5 fruit fly cellular contexts compared by ENCODE assay signal in genomic region chr3R:21180391-21180796, dm6.
TF ChIP-seq lines count a peak whose summit lies in the region.

No protein-coding gene starts in this region.

- no peak for TF ChIP-seq CTCF in whole organism, embryonic (GFP tag; optimal IDR thresholded peaks at IDR 0.05; lab: Kevin White, UChicago)

TF ChIP-seq in whole organism, adult, 20 proteins besides CTCF, POLR2A, EP300 and RAD21 (continues in another document):
- TF ChIP-seq CG7101 (tag; optimal IDR thresholded peaks at IDR 0.05; lab: Kevin White, UChicago) (peak; percentile 56), CG11617 (GFP tag; optimal IDR thresholded peaks at IDR 0.05; lab: Kevin White, UChicago) (peak; percentile 65), toe (GFP tag; optimal IDR thresholded peaks at IDR 0.05; lab: Kevin White, UChicago) (peak; percentile 3), CG7045 (GFP tag; optimal IDR thresholded peaks at IDR 0.05; lab: Kevin White, UChicago) (peak; percentile 44), CG12768 (GFP tag; optimal IDR thresholded peaks at IDR 0.05; lab: Kevin White, UChicago) (peak; percentile 85), Clk (GFP tag; optimal IDR thresholded peaks at IDR 0.05; lab: Kevin White, UChicago) (peak; percentile 26), pad (GFP tag; optimal IDR thresholded peaks at IDR 0.05; lab: Kevin White, UChicago) (no peak), CG5204 (GFP tag; optimal IDR thresholded peaks at IDR 0.05; lab: Kevin White, UChicago) (no peak), CG14711 (tag; optimal IDR thresholded peaks at IDR 0.05; lab: Kevin White, UChicago) (peak; percentile 50), bab1 (GFP tag; optimal IDR thresholded peaks at IDR 0.05; lab: Kevin White, UChicago) (no peak), Hr96 (GFP tag; optimal IDR thresholded peaks at IDR 0.05; lab: Kevin White, UChicago) (peak; percentile 38), CG33017 (tag; optimal IDR thresholded peaks at IDR 0.05; lab: Kevin White, UChicago) (peak; percentile 48), kay (GFP tag; lab: Kevin White, UChicago; ENCODE audit: borderline replicate concordance) (peak; percentile 84), cic (GFP tag; optimal IDR thresholded peaks at IDR 0.05; lab: Kevin White, UChicago) (peak; percentile 77), CG1620 (GFP tag; optimal IDR thresholded peaks at IDR 0.05; lab: Kevin White, UChicago) (no peak), Crg-1 (GFP tag; optimal IDR thresholded peaks at IDR 0.05; lab: Kevin White, UChicago) (no peak), cnc (optimal IDR thresholded peaks at IDR 0.05; lab: Kevin White, UChicago) (no peak), ovo (GFP tag; optimal IDR thresholded peaks at IDR 0.05; lab: Kevin White, UChicago) (no peak)

TF ChIP-seq in whole organism, embryonic, 481 proteins besides CTCF, POLR2A, EP300 and RAD21 (continues in another document):
- TF ChIP-seq twi (tag; optimal IDR thresholded peaks at IDR 0.05; lab: Kevin White, UChicago) (no peak), Sox102F (GFP tag; optimal IDR thresholded peaks at IDR 0.05; lab: Kevin White, UChicago) (peak; percentile 21), pros (GFP tag; optimal IDR thresholded peaks at IDR 0.05; lab: Kevin White, UChicago) (no peak), exex (tag; optimal IDR thresholded peaks at IDR 0.05; lab: Kevin White, UChicago) (no peak), CG11695 (GFP tag; IDR thresholded peaks at IDR 0.05; lab: Robert Waterston, UW) (0 out of 3 replicates have a peak, but pooled peaks have one; percentile 31), CG11504 (tag; optimal IDR thresholded peaks at IDR 0.05; lab: Kevin White, UChicago) (peak; percentile 9), Dbx (GFP tag; IDR thresholded peaks at IDR 0.05; lab: Robert Waterston, UW) (no peak), sna (GFP tag; IDR thresholded peaks at IDR 0.05; lab: Robert Waterston, UW; ENCODE audit: partially characterized antibody) (no peak), MESR4 (GFP tag; optimal IDR thresholded peaks at IDR 0.05; lab: Kevin White, UChicago) (no peak), Awh (GFP tag; IDR thresholded peaks at IDR 0.05; lab: Robert Waterston, UW) (no peak), cato (GFP tag; optimal IDR thresholded peaks at IDR 0.05; lab: Kevin White, UChicago; ENCODE audit: borderline replicate concordance) (no peak), crp (GFP tag; optimal IDR thresholded peaks at IDR 0.05; lab: Kevin White, UChicago) (peak in 1 of 2 experiments; percentile 22), CG7372 (GFP tag; IDR thresholded peaks at IDR 0.05; lab: Robert Waterston, UW) (peak; percentile 72), CG7556 (GFP tag; optimal IDR thresholded peaks at IDR 0.05; lab: Kevin White, UChicago) (peak; percentile 4), dmrt99B (tag; optimal IDR thresholded peaks at IDR 0.05; lab: Kevin White, UChicago) (peak; percentile 16), CG6854 (GFP tag; optimal IDR thresholded peaks at IDR 0.05; lab: Kevin White, UChicago) (no peak), CG2889 (GFP tag; IDR thresholded peaks at IDR 0.05; lab: Robert Waterston, UW) (no peak), sc (optimal IDR thresholded peaks at IDR 0.05; lab: Kevin White, UChicago) (no peak), sc (GFP tag; optimal IDR thresholded peaks at IDR 0.05; lab: Kevin White, UChicago) (no peak)

TF ChIP-seq in whole organism, prepupa, 60 proteins besides CTCF, POLR2A, EP300 and RAD21 (continues in another document):
- peak; percentile 57 for TF ChIP-seq CG15336 (GFP tag; IDR thresholded peaks at IDR 0.05; lab: Robert Waterston, UW)
- no peak for TF ChIP-seq ss (GFP tag; optimal IDR thresholded peaks at IDR 0.05; lab: Kevin White, UChicago)
- TF ChIP-seq CG3032 (tag; optimal IDR thresholded peaks at IDR 0.05; lab: Kevin White, UChicago), result no peak
- TF ChIP-seq eg (GFP tag; IDR thresholded peaks at IDR 0.05; lab: Robert Waterston, UW), result peak; percentile 40; the same call in 2 of the 3 replicates
- peak; percentile 14 for TF ChIP-seq topi (GFP tag; optimal IDR thresholded peaks at IDR 0.05; lab: Kevin White, UChicago)
- peak; percentile 26 for TF ChIP-seq cyc (GFP tag; optimal IDR thresholded peaks at IDR 0.05; lab: Kevin White, UChicago)
- no peak for TF ChIP-seq CG6792 (GFP tag; optimal IDR thresholded peaks at IDR 0.05; lab: Kevin White, UChicago)
- TF ChIP-seq CG16779 (tag; optimal IDR thresholded peaks at IDR 0.05; lab: Kevin White, UChicago), result no peak
- no peak for TF ChIP-seq CG7368 (GFP tag; optimal IDR thresholded peaks at IDR 0.05; lab: Kevin White, UChicago)
- peak; percentile 11 for TF ChIP-seq CG6854 (GFP tag; optimal IDR thresholded peaks at IDR 0.05; lab: Kevin White, UChicago)
- no peak for TF ChIP-seq Ets96B (tag; optimal IDR thresholded peaks at IDR 0.05; lab: Kevin White, UChicago)
- no peak for TF ChIP-seq CG11902 (GFP tag; optimal IDR thresholded peaks at IDR 0.05; lab: Kevin White, UChicago)
- TF ChIP-seq Sox102F (GFP tag; optimal IDR thresholded peaks at IDR 0.05; lab: Kevin White, UChicago), result no peak
- TF ChIP-seq net (GFP tag; optimal IDR thresholded peaks at IDR 0.05; lab: Kevin White, UChicago), result no peak
- no peak for TF ChIP-seq CG8319 (GFP tag; optimal IDR thresholded peaks at IDR 0.05; lab: Kevin White, UChicago)
- no peak for TF ChIP-seq Lpt (GFP tag; optimal IDR thresholded peaks at IDR 0.05; lab: Kevin White, UChicago)
- TF ChIP-seq Eip78C (GFP tag; lab: Kevin White, UChicago), result peak; percentile 84
- no peak for TF ChIP-seq CG6276 (GFP tag; optimal IDR thresholded peaks at IDR 0.05; lab: Kevin White, UChicago)
- TF ChIP-seq spab (GFP tag; optimal IDR thresholded peaks at IDR 0.05; lab: Kevin White, UChicago), result no peak
- no peak for TF ChIP-seq CG6808 (GFP tag; optimal IDR thresholded peaks at IDR 0.05; lab: Kevin White, UChicago)
- peak; percentile 31 for TF ChIP-seq Hr4 (GFP tag; optimal IDR thresholded peaks at IDR 0.05; lab: Kevin White, UChicago)

TF ChIP-seq in whole organism, pupa, 21 proteins besides CTCF, POLR2A, EP300 and RAD21:
- TF ChIP-seq CG4496 (GFP tag; IDR thresholded peaks at IDR 0.05; lab: Robert Waterston, UW) (peak; percentile 36; the same call in 1 of the 3 replicates), CG15710 (tag; optimal IDR thresholded peaks at IDR 0.05; lab: Kevin White, UChicago) (no peak)

TF ChIP-seq in whole organism, wandering third instar larva, 38 proteins besides CTCF, POLR2A, EP300 and RAD21:
- TF ChIP-seq dl (GFP tag; optimal IDR thresholded peaks at IDR 0.05; lab: Kevin White, UChicago; ENCODE audit: insufficient read depth in 1 of 2, partially characterized antibody in 2 of 2) (peak in 1 of 2 experiments; percentile 16), pan (optimal IDR thresholded peaks at IDR 0.05; lab: Kevin White, UChicago) (no peak), Abd-B (GFP tag; optimal IDR thresholded peaks at IDR 0.05; lab: Kevin White, UChicago) (no peak), rgr (GFP tag; optimal IDR thresholded peaks at IDR 0.05; lab: Kevin White, UChicago) (peak; percentile 13), OdsH (GFP tag; optimal IDR thresholded peaks at IDR 0.05; lab: Kevin White, UChicago) (peak; percentile 47), dsf (GFP tag; optimal IDR thresholded peaks at IDR 0.05; lab: Kevin White, UChicago; ENCODE audit: borderline replicate concordance) (no peak), Jra (GFP tag; optimal IDR thresholded peaks at IDR 0.05; lab: Kevin White, UChicago) (peak; percentile 13), woc (GFP tag; optimal IDR thresholded peaks at IDR 0.05; lab: Kevin White, UChicago) (no peak), Vsx2 (GFP tag; optimal IDR thresholded peaks at IDR 0.05; lab: Kevin White, UChicago; ENCODE audit: partially characterized antibody) (no peak), Hnf4 (GFP tag; optimal IDR thresholded peaks at IDR 0.05; lab: Kevin White, UChicago) (peak; percentile 4), dmrt93B (GFP tag; optimal IDR thresholded peaks at IDR 0.05; lab: Kevin White, UChicago) (no peak), foxo (GFP tag; optimal IDR thresholded peaks at IDR 0.05; lab: Kevin White, UChicago) (peak in 1 of 2 experiments; percentile 64), brk (GFP tag; optimal IDR thresholded peaks at IDR 0.05; lab: Kevin White, UChicago) (no peak), jim (GFP tag; optimal IDR thresholded peaks at IDR 0.05; lab: Kevin White, UChicago) (no peak), HLH106 (tag; optimal IDR thresholded peaks at IDR 0.05; lab: Kevin White, UChicago) (peak; percentile 14), Sp1 (GFP tag; optimal IDR thresholded peaks at IDR 0.05; lab: Kevin White, UChicago) (peak; percentile 12), ey (GFP tag; optimal IDR thresholded peaks at IDR 0.05; lab: Kevin White, UChicago) (peak; percentile 29), Hr83 (GFP tag; optimal IDR thresholded peaks at IDR 0.05; lab: Kevin White, UChicago; ENCODE audit: poor library complexity, severe bottlenecking) (peak; percentile 12), usp (GFP tag; optimal IDR thresholded peaks at IDR 0.05; lab: Kevin White, UChicago) (no peak), fru (GFP tag; optimal IDR thresholded peaks at IDR 0.05; lab: Kevin White, UChicago) (peak; percentile 48), Dif (GFP tag; optimal IDR thresholded peaks at IDR 0.05; lab: Kevin White, UChicago; ENCODE audit: partially characterized antibody) (peak; percentile 65), h (GFP tag; optimal IDR thresholded peaks at IDR 0.05; lab: Kevin White, UChicago) (peak; percentile 58), Myc (optimal IDR thresholded peaks at IDR 0.05; lab: Kevin White, UChicago) (no peak), psq (GFP tag; optimal IDR thresholded peaks at IDR 0.05; lab: Kevin White, UChicago) (peak; percentile 41), sage (GFP tag; optimal IDR thresholded peaks at IDR 0.05; lab: Kevin White, UChicago) (no peak), GATAd (GFP tag; optimal IDR thresholded peaks at IDR 0.05; lab: Kevin White, UChicago) (no peak)
